Worm (Caenorhabditis elegans): Measurements from ENCODE around the gene nep-13.
A peak's percentile ranks its signal among the peaks of the same experiment; 100 is the strongest.

DNA sequence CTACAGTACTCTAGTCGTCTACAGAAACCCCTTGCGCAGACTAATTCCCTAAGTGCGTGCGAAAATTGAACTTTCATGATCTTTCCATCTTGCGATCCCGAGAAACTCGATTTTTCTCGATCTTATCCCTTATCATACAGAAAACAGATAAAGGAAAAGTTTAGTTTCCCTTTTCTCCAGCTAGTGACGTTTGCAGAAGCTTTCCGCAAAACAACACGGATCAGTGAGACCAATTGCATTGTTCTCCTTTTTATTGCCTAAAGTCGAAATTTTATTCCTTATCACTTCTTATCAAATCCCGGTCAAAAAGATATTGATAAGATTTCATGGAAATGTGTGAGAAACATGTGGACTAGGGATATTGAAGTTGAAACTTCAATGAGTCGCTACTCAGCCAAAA, 40.6 kb upstream of the nep-13 start:
- TF ChIP-seq blmp-1 (tag; optimal IDR thresholded peaks at IDR 0.05; ENCODE audit: insufficient read depth) (peak; percentile 9), skn-1 (tag; optimal IDR thresholded peaks at IDR 0.05) (no peak), lin-39 (tag; optimal IDR thresholded peaks at IDR 0.05) (no peak), mdl-1 (tag; optimal IDR thresholded peaks at IDR 0.05) (no peak), nhr-12 (tag; optimal IDR thresholded peaks at IDR 0.05) (no peak), snpc-4 (tag; optimal IDR thresholded peaks at IDR 0.05) (no peak), peb-1 (tag; optimal IDR thresholded peaks at IDR 0.05) (no peak), ama-1 (optimal IDR thresholded peaks at IDR 0.05) (no peak), ztf-11 (tag; optimal IDR thresholded peaks at IDR 0.05) (no peak)

Measured in whole organism, L2 larva.